Worm (Caenorhabditis elegans) whole organism, early embryonic: ENCODE results near the gene C08G9.1.

Source experiments
- B0310.2 ChIP-seq: sonication (generic microtip); optimal IDR thresholded peaks from 2 replicates; lab custom pipeline; 2016; ENCODE audit warnings: mild to moderate bottlenecking, missing genetic modification characterization, missing compliant biosample characterization
- F13C5.2 ChIP-seq: sonication (generic microtip); optimal IDR thresholded peaks from 2 replicates; lab custom pipeline; 2017; ENCODE audit warnings: mild to moderate bottlenecking, missing genetic modification characterization, inconsistent platforms, missing compliant biosample characterization
- aly-1 ChIP-seq: sonication (generic microtip); optimal IDR thresholded peaks from 2 replicates; lab custom pipeline; 2016; ENCODE audit warnings: missing genetic modification characterization, missing compliant biosample characterization
- ama-1 ChIP-seq: fragments of 150-350 bp; optimal IDR thresholded peaks from 2 replicates; lab custom pipeline; 2014
- ceh-13 ChIP-seq: fragments of 200-800 bp; sonication (Bioruptor generic); optimal IDR thresholded peaks from 2 replicates; lab custom pipeline; 2018; ENCODE audit warnings: mild to moderate bottlenecking, missing genetic modification characterization, missing compliant biosample characterization
- ceh-36 ChIP-seq: sonication (generic microtip); optimal IDR thresholded peaks from 2 replicates; lab custom pipeline; 2016; ENCODE audit warnings: missing genetic modification characterization, inconsistent platforms, missing compliant biosample characterization
- ets-7 ChIP-seq: sonication (generic microtip); optimal IDR thresholded peaks from 2 replicates; lab custom pipeline; 2016; ENCODE audit warnings: missing genotype, missing genetic modification characterization, missing compliant biosample characterization
- flt-1 ChIP-seq: fragments of 200-800 bp; sonication (Bioruptor generic); IDR thresholded peaks from 2 replicates; pipeline ENCODE4 v1.3.6; 2022; ENCODE audit warnings: missing genetic modification characterization, missing compliant biosample characterization
- hmbx-1 ChIP-seq: sonication (generic microtip); optimal IDR thresholded peaks from 2 replicates; lab custom pipeline; 2016; ENCODE audit warnings: mild to moderate bottlenecking, missing genetic modification characterization, missing compliant biosample characterization
- hmg-4 ChIP-seq: fragments of 200-800 bp; sonication (Bioruptor generic); optimal IDR thresholded peaks from 2 replicates; lab custom pipeline; 2018; ENCODE audit warnings: mild to moderate bottlenecking, missing genetic modification characterization, missing compliant biosample characterization
- hnd-1 ChIP-seq: sonication (generic microtip); optimal IDR thresholded peaks from 2 replicates; lab custom pipeline; 2016; ENCODE audit warnings: missing genetic modification characterization, missing compliant biosample characterization
- pes-1 ChIP-seq: fragments of 200-800 bp; sonication (Bioruptor generic); IDR thresholded peaks from 2 replicates; pipeline ENCODE4 v1.3.6; 2022; ENCODE audit warnings: missing genetic modification reagents, missing genetic modification characterization, missing compliant biosample characterization
- scrt-1 ChIP-seq: fragments of 200-800 bp; sonication (Bioruptor generic); IDR thresholded peaks from 2 replicates; pipeline ENCODE4 v1.3.6; 2022; ENCODE audit warnings: missing genetic modification characterization, missing compliant biosample characterization
- sea-1 ChIP-seq: fragments of 200-800 bp; sonication (Bioruptor generic); conservative IDR thresholded peaks from 2 replicates; pipeline ENCODE4 v1.3.6; 2022; ENCODE audit warnings: missing genetic modification characterization, missing compliant biosample characterization
- tbx-11 ChIP-seq: fragments of 200-800 bp; sonication (Bioruptor generic); IDR thresholded peaks from 2 replicates; pipeline ENCODE4 v1.3.6; 2022; ENCODE audit warnings: missing genetic modification characterization, missing compliant biosample characterization
- tbx-37 ChIP-seq: fragments of 200-800 bp; sonication (Bioruptor generic); conservative IDR thresholded peaks from 2 replicates; pipeline ENCODE4 v1.3.6; 2022; ENCODE audit warnings: missing genetic modification reagents, missing genetic modification characterization, missing compliant biosample characterization
- tra-4 ChIP-seq: sonication (generic microtip); optimal IDR thresholded peaks from 2 replicates; lab custom pipeline; 2017; ENCODE audit warnings: missing genetic modification characterization, missing compliant biosample characterization

The C08G9.1 gene

DNA sequence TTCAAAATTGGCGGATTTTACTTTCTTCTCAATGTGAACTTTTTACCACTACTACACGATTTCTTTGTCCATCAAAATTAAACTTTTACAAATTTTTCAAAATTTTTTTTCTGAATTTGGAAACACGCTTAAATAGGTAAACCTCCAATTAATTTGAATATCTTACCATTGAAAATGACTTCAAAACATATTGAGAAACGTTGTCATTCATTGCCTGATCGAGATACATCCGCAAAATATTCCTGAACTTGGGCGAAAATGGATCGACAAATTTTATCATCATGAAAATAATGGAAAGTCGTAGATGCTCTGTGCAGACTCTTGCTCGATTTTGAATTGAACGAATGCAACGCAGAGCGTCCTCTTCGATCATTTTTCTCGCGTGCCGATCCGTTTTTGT lies 11.7 kb upstream of the C08G9.1 start:
- TF ChIP-seq scrt-1 (GFP tag; lab: Robert Waterston, UW) = no peak
- no peak for TF ChIP-seq hmbx-1 (tag; lab: Kevin White, UChicago)
- TF ChIP-seq tra-4 (tag; lab: Kevin White, UChicago) = no peak
- no peak for TF ChIP-seq ama-1
- no peak for TF ChIP-seq aly-1 (tag; lab: Kevin White, UChicago)
- no peak for TF ChIP-seq B0310.2 (tag; lab: Kevin White, UChicago)
- TF ChIP-seq flt-1 (GFP tag; lab: Robert Waterston, UW) = no peak
- TF ChIP-seq pes-1 (GFP tag; lab: Robert Waterston, UW) = no peak
- TF ChIP-seq ceh-36 = no peak
- no peak for TF ChIP-seq ets-7 (tag; lab: Kevin White, UChicago)

DNA sequence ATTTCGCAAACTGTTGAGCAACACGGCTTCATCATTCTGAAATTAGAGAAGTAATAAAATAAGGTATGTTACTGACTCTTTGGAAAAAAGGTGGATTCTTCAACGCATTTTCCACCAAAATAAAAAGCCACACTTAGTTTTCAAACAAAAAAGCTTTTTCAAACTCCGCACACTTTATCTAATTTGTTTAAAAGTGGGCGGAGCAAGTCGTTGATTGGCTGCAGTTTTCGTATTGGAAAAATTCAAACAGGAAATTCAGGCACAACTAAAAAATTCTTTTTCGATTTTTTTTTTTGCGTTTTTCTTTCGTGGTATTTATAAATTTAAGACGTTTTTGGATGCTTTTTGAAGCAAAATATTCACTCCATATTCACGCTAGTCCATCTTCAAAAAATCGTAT lies 8.1 kb upstream of the C08G9.1 start:
- TF ChIP-seq hmg-4 (GFP tag; lab: Kevin White, UChicago) (no peak), F13C5.2 (tag; lab: Kevin White, UChicago) (no peak), hnd-1 (tag; lab: Kevin White, UChicago) (no peak), sea-1 (GFP tag; lab: Robert Waterston, UW) (no peak), scrt-1 (GFP tag; lab: Robert Waterston, UW) (no peak), pes-1 (GFP tag; lab: Robert Waterston, UW) (no peak), tbx-11 (GFP tag; lab: Robert Waterston, UW) (no peak), ceh-36 (no peak), B0310.2 (tag; lab: Kevin White, UChicago) (no peak), aly-1 (tag; lab: Kevin White, UChicago) (no peak), hmbx-1 (tag; lab: Kevin White, UChicago) (no peak)

DNA sequence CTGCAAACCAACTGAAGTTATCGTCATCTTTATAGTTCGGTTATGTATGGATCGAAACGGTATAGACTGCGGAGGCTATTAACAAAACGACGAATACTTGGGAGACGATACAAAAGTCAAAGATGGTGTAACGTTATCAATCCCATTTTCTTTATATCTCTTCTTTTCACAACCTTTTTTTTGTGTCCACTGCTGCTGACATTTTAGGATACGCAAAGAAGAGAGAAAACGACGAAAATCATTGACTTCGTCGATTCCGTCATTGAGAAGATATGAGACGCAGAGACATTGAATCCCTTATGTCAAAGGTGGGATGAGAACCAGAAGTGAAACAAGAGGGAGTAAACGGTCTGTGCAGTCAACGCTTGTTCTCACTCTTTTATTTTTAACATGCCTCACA lies 7.4 kb upstream of the C08G9.1 start, which contains the start of gene cima-1:
cima-1 (plus strand) TSS at position 340 of the 400 bp plus-strand sequence.
- TF ChIP-seq ceh-36 (no peak), F13C5.2 (tag; lab: Kevin White, UChicago) (no peak), flt-1 (GFP tag; lab: Robert Waterston, UW) (no peak), pes-1 (GFP tag; lab: Robert Waterston, UW) (no peak), tra-4 (tag; lab: Kevin White, UChicago) (no peak), hnd-1 (tag; lab: Kevin White, UChicago) (no peak), tbx-37 (GFP tag; lab: Robert Waterston, UW) (no peak), ama-1 (no peak), B0310.2 (tag; lab: Kevin White, UChicago) (no peak), ets-7 (tag; lab: Kevin White, UChicago) (no peak), tbx-11 (GFP tag; lab: Robert Waterston, UW) (no peak), scrt-1 (GFP tag; lab: Robert Waterston, UW) (no peak), hmbx-1 (tag; lab: Kevin White, UChicago) (no peak), sea-1 (GFP tag; lab: Robert Waterston, UW) (no peak), hmg-4 (GFP tag; lab: Kevin White, UChicago) (no peak), ceh-13 (GFP tag; lab: Kevin White, UChicago) (no peak), aly-1 (tag; lab: Kevin White, UChicago) (no peak)

DNA sequence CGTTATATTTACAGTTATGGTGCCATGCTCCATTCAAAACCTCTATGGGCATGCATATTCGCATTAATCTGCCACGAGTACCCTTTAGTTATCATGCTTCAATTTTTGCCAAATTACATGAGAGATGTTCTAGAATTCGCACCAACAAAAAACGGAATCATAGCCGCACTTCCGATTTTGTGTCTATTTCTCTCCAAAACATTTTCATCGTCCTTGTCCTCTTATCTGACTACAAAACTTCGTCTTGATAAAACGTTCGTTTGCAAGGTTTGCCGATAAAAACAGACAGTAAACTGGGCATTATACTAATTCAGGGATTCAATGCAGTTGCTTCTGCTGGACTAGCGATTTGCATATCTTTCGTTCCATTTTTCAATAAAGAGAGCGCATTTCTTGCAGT lies 5.4 kb upstream of the C08G9.1 start:
- no peak for TF ChIP-seq sea-1 (GFP tag; lab: Robert Waterston, UW)
- TF ChIP-seq ceh-36 = no peak
- TF ChIP-seq ets-7 (tag; lab: Kevin White, UChicago) = no peak
- no peak for TF ChIP-seq ceh-13 (GFP tag; lab: Kevin White, UChicago)
- no peak for TF ChIP-seq scrt-1 (GFP tag; lab: Robert Waterston, UW)

DNA sequence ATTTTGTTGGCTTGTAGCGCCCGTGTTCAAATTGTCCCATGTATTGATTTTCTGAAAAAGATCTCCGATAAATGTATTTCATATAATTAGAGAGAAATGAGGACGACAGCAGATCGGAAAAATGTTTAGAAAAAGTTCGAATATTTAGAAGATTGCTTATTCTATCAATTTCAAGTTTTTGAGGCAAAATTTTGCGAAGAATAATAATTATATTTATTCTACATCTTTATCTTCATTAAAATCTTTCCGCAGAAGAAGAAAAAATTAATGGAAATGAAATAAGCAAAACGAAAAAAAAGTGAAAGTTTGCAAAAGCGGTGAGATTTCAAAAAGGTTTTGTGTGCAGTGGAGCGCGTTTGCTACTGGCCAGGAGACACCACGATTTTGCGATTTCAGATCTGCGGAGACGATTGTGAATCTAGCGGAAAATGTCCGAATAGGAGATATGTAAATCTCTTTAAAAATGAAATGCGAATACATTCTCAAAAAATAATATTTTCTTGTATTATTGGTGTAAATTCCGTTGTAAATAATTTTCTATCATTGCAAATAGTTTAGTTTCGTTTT lies 4.3 kb upstream of the C08G9.1 start, which contains the start of gene nrde-4:
nrde-4 (minus strand) TSS at position 51 of the 567 bp plus-strand sequence.
- TF ChIP-seq tbx-11 (GFP tag; lab: Robert Waterston, UW) = no peak
- TF ChIP-seq pes-1 (GFP tag; lab: Robert Waterston, UW) = peak; percentile 49; the same call in 1 of the 2 replicates
- TF ChIP-seq F13C5.2 (tag; lab: Kevin White, UChicago) = peak; percentile 16

DNA sequence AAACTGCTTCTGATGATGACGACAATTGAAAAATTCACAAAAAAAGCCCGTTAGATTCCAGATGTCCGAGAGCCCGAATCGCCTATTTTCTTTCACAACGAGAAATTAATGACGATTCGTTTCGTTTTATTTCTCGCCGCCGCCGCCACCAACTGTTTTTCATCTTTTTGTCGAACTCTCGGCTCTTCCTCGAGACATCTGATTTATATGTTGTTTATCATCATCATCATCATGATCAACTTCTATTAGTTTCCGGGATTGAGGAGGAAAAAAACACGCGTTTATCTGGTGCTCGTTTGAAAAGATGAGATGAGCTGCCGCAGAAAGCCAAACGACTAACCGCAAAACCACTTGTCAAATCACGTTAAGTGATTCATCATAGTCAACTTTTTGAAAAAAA lies 918 bp downstream of the C08G9.1 start:
- TF ChIP-seq ama-1 = no peak
- no peak for TF ChIP-seq ets-7 (tag; lab: Kevin White, UChicago)
- no peak for TF ChIP-seq B0310.2 (tag; lab: Kevin White, UChicago)
- TF ChIP-seq aly-1 (tag; lab: Kevin White, UChicago) = no peak
- no peak for TF ChIP-seq hmg-4 (GFP tag; lab: Kevin White, UChicago)
- TF ChIP-seq ceh-36 = no peak
- no peak for TF ChIP-seq hnd-1 (tag; lab: Kevin White, UChicago)
- no peak for TF ChIP-seq tbx-37 (GFP tag; lab: Robert Waterston, UW)
- no peak for TF ChIP-seq F13C5.2 (tag; lab: Kevin White, UChicago)
- TF ChIP-seq ceh-13 (GFP tag; lab: Kevin White, UChicago) = no peak
- no peak for TF ChIP-seq tra-4 (tag; lab: Kevin White, UChicago)
- TF ChIP-seq sea-1 (GFP tag; lab: Robert Waterston, UW) = no peak
- no peak for TF ChIP-seq tbx-11 (GFP tag; lab: Robert Waterston, UW)
- TF ChIP-seq hmbx-1 (tag; lab: Kevin White, UChicago) = no peak
- no peak for TF ChIP-seq pes-1 (GFP tag; lab: Robert Waterston, UW)

DNA sequence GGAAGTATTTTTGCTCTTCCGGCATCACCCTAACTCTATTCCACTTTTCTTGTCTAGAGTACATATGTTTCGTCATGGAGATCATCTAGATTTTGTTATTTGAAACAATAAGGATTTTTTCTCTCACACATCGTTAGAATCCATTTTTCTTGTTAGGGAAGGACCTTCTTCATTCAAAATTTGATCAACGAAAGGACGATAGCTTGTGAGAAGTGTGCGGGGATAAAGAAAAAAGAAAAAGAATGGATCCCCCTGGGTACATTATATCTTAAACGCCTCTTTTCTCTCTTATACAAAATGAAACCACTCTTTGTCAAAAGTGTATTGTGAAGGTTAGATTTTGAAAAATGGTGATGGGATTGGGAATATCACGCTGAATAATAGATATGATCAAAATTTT lies 3.0 kb downstream of the C08G9.1 start:
- no peak for TF ChIP-seq ceh-13 (GFP tag; lab: Kevin White, UChicago)
- TF ChIP-seq tra-4 (tag; lab: Kevin White, UChicago) = no peak
- no peak for TF ChIP-seq hmbx-1 (tag; lab: Kevin White, UChicago)
- no peak for TF ChIP-seq B0310.2 (tag; lab: Kevin White, UChicago)
- no peak for TF ChIP-seq F13C5.2 (tag; lab: Kevin White, UChicago)
- no peak for TF ChIP-seq ets-7 (tag; lab: Kevin White, UChicago)
- no peak for TF ChIP-seq ama-1
- no peak for TF ChIP-seq aly-1 (tag; lab: Kevin White, UChicago)
- TF ChIP-seq tbx-37 (GFP tag; lab: Robert Waterston, UW) = no peak
- TF ChIP-seq hnd-1 (tag; lab: Kevin White, UChicago) = no peak
- no peak for TF ChIP-seq ceh-36
- TF ChIP-seq flt-1 (GFP tag; lab: Robert Waterston, UW) = no peak
- no peak for TF ChIP-seq pes-1 (GFP tag; lab: Robert Waterston, UW)
- no peak for TF ChIP-seq scrt-1 (GFP tag; lab: Robert Waterston, UW)
- no peak for TF ChIP-seq sea-1 (GFP tag; lab: Robert Waterston, UW)
- no peak for TF ChIP-seq tbx-11 (GFP tag; lab: Robert Waterston, UW)
